Fruit fly (Drosophila melanogaster): ENCODE measurements around the gene MED20.

Gene MED20

dm6 chr2L:8034734-8035133 lies 37.9 kb downstream of the MED20 start (continued):
- TF ChIP-seq Xbp1 (GFP tag; optimal IDR thresholded peaks at IDR 0.05) (peak; percentile 70), H2.0 (GFP tag; IDR thresholded peaks at IDR 0.05) (peak; percentile 55; the same call in 1 of the 2 replicates), peb (GFP tag; IDR thresholded peaks at IDR 0.05) (0 out of 2 replicates have a peak, but pooled peaks have one; percentile 17), CG6791 (GFP tag; IDR thresholded peaks at IDR 0.05; ENCODE audit: partially characterized antibody) (no peak), schlank (tag; optimal IDR thresholded peaks at IDR 0.05) (no peak), ttk (GFP tag; IDR thresholded peaks at IDR 0.05) (peak; percentile 45; the same call in 1 of the 2 replicates), hkb (optimal IDR thresholded peaks at IDR 0.05) (no peak), hkb (GFP tag; IDR thresholded peaks at IDR 0.05) (peak; percentile 86), CG4360 (GFP tag; IDR thresholded peaks at IDR 0.05) (0 out of 2 replicates have a peak, but pooled peaks have one; percentile 12), bsh (GFP tag; optimal IDR thresholded peaks at IDR 0.05) (peak; percentile 34 to 57), Sin3A (optimal IDR thresholded peaks at IDR 0.05) (no peak), tll (GFP tag; optimal IDR thresholded peaks at IDR 0.05) (no peak), CG33213 (GFP tag; optimal IDR thresholded peaks at IDR 0.05) (no peak), az2 (GFP tag; optimal IDR thresholded peaks at IDR 0.05) (peak; percentile 51), D19A (tag; optimal IDR thresholded peaks at IDR 0.05) (peak; percentile 61), Dbx (GFP tag; IDR thresholded peaks at IDR 0.05) (peak; percentile 46; the same call in 1 of the 3 replicates), gsb (GFP tag; IDR thresholded peaks at IDR 0.05) (no peak), CG2202 (tag; optimal IDR thresholded peaks at IDR 0.05) (peak; percentile 1), phol (tag; optimal IDR thresholded peaks at IDR 0.05) (peak; percentile 53), CG31441 (GFP tag; IDR thresholded peaks at IDR 0.05) (peak; percentile 52; the same call in 1 of the 2 replicates), pros (GFP tag; optimal IDR thresholded peaks at IDR 0.05) (no peak), kah (GFP tag; optimal IDR thresholded peaks at IDR 0.05) (peak; percentile 18), CG18262 (tag; optimal IDR thresholded peaks at IDR 0.05) (peak; percentile 64), Dip2 (GFP tag; IDR thresholded peaks at IDR 0.05) (no peak), CG42726 (GFP tag; IDR thresholded peaks at IDR 0.05; ENCODE audit: partially characterized antibody) (no peak), CG11723 (GFP tag; optimal IDR thresholded peaks at IDR 0.05) (peak; percentile 5), CG12104 (GFP tag; optimal IDR thresholded peaks at IDR 0.05) (peak; percentile 18), CG10366 (GFP tag; IDR thresholded peaks at IDR 0.05) (peak; percentile 53; the same call in 1 of the 2 replicates), gem (tag; optimal IDR thresholded peaks at IDR 0.05) (peak; percentile 76), CG11085 (GFP tag; IDR thresholded peaks at IDR 0.05) (no peak), CG11695 (GFP tag; IDR thresholded peaks at IDR 0.05) (peak; percentile 83), CG6654 (GFP tag; optimal IDR thresholded peaks at IDR 0.05) (no peak), CG6175 (GFP tag; IDR thresholded peaks at IDR 0.05) (no peak), ftz-f1 (GFP tag; optimal IDR thresholded peaks at IDR 0.05) (no peak), PHDP (tag; optimal IDR thresholded peaks at IDR 0.05) (peak; percentile 72), inv (GFP tag; IDR thresholded peaks at IDR 0.05; ENCODE audit: partially characterized antibody) (no peak), BtbVII (GFP tag; optimal IDR thresholded peaks at IDR 0.05) (peak; percentile 27), CG14710 (tag; optimal IDR thresholded peaks at IDR 0.05) (peak; percentile 36), tio (GFP tag; optimal IDR thresholded peaks at IDR 0.05) (peak; percentile 29), mam (GFP tag; optimal IDR thresholded peaks at IDR 0.05) (peak; percentile 48), Kr (GFP tag; optimal IDR thresholded peaks at IDR 0.05) (no peak), Dp (GFP tag; optimal IDR thresholded peaks at IDR 0.05) (no peak), br (optimal IDR thresholded peaks at IDR 0.05) (no peak), CG10147 (GFP tag; optimal IDR thresholded peaks at IDR 0.05) (peak; percentile 36), Sry-δ (GFP tag; optimal IDR thresholded peaks at IDR 0.05) (peak; percentile 10), Med (GFP tag) (peak; percentile 89), Ravus (GFP tag; IDR thresholded peaks at IDR 0.05) (no peak; the same call in 1 of the 2 replicates), esg (GFP tag; conservative IDR thresholded peaks at IDR 0.05) (peak; percentile 72), zen2 (GFP tag; IDR thresholded peaks at IDR 0.05; ENCODE audit: partially characterized antibody) (no peak), NC2β (GFP tag; optimal IDR thresholded peaks at IDR 0.05) (no peak), CG8281 (tag; optimal IDR thresholded peaks at IDR 0.05) (no peak)

Measured in whole organism, embryonic.